Fruit fly (Drosophila melanogaster) whole organism, adult: ENCODE measurements around the gene CG12502.
A peak's percentile ranks its signal among the peaks of the same experiment; 100 is the strongest.

Experiments used
- CG11617 ChIP-seq: fragments of 200-800 bp; sonication (Bioruptor generic); optimal IDR thresholded peaks from 2 replicates; lab custom pipeline; 2017; ENCODE audit warnings: mild to moderate bottlenecking, missing biosample characterization, missing genetic modification reagents, missing genetic modification characterization
- CG12768 ChIP-seq: fragments of 200-800 bp; sonication (Bioruptor generic); optimal IDR thresholded peaks from 2 replicates; lab custom pipeline; 2017; ENCODE audit warnings: missing biosample characterization, missing genetic modification characterization, mild to moderate bottlenecking, moderate library complexity, missing genetic modification reagents
- CG14711 ChIP-seq: fragments of 200-800 bp; sonication (Bioruptor generic); optimal IDR thresholded peaks from 2 replicates; lab custom pipeline; 2018; ENCODE audit warnings: missing biosample characterization, mild to moderate bottlenecking, missing genetic modification characterization, moderate library complexity
- CG1620 ChIP-seq: fragments of 200-800 bp; sonication (Bioruptor generic); optimal IDR thresholded peaks from 2 replicates; lab custom pipeline; 2016; ENCODE audit warnings: missing biosample characterization, missing genetic modification characterization
- CG33017 ChIP-seq: fragments of 200-800 bp; sonication (Bioruptor generic); optimal IDR thresholded peaks from 2 replicates; lab custom pipeline; 2018; ENCODE audit warnings: missing biosample characterization, mild to moderate bottlenecking, missing genetic modification characterization, moderate library complexity
- CG5204 ChIP-seq: fragments of 200-800 bp; sonication (Bioruptor generic); optimal IDR thresholded peaks from 2 replicates; lab custom pipeline; 2016; ENCODE audit warnings: missing biosample characterization, missing genetic modification characterization
- CG7045 ChIP-seq: fragments of 200-800 bp; sonication (Bioruptor generic); optimal IDR thresholded peaks from 2 replicates; lab custom pipeline; 2017; ENCODE audit warnings: missing biosample characterization, mild to moderate bottlenecking, missing genetic modification characterization
- CG7101 ChIP-seq: fragments of 200-800 bp; sonication (Bioruptor generic); optimal IDR thresholded peaks from 2 replicates; lab custom pipeline; 2018; ENCODE audit warnings: missing biosample characterization, mild to moderate bottlenecking, missing genetic modification characterization, moderate library complexity
- Clk ChIP-seq: fragments of 200-800 bp; sonication (Bioruptor generic); optimal IDR thresholded peaks from 2 replicates; lab custom pipeline; 2017; ENCODE audit warnings: missing biosample characterization, missing genetic modification characterization
- Crg-1 ChIP-seq: fragments of 200-800 bp; sonication (Bioruptor generic); optimal IDR thresholded peaks from 2 replicates; lab custom pipeline; 2016; ENCODE audit warnings: missing biosample characterization, missing genetic modification characterization
- Hr96 ChIP-seq: fragments of 200-800 bp; sonication (Bioruptor generic); optimal IDR thresholded peaks from 2 replicates; lab custom pipeline; 2016; ENCODE audit warnings: missing biosample characterization, missing genetic modification characterization
- Mnt ChIP-seq: fragments of 200-800 bp; sonication (Bioruptor generic); optimal IDR thresholded peaks from 2 replicates; lab custom pipeline; 2016; ENCODE audit warnings: missing biosample characterization, mild to moderate bottlenecking, missing genetic modification characterization
- bab1 ChIP-seq: fragments of 200-800 bp; sonication (Bioruptor generic); optimal IDR thresholded peaks from 3 replicates; lab custom pipeline; 2019; ENCODE audit warnings: missing biosample characterization, mild to moderate bottlenecking, missing genetic modification characterization, moderate library complexity
- cic ChIP-seq: fragments of 200-800 bp; sonication (Bioruptor generic); optimal IDR thresholded peaks from 2 replicates; lab custom pipeline; 2017; ENCODE audit warnings: missing biosample characterization, mild to moderate bottlenecking, missing genetic modification characterization, moderate library complexity
- cnc ChIP-seq, 2 experiments: fragments of >200 bp; optimal IDR thresholded peaks; 2 replicates each; lab custom pipeline; 2017
- kay ChIP-seq: fragments of 200-800 bp; sonication (Bioruptor generic); peaks from one replicate; lab custom pipeline; 2016; ENCODE audit warnings: missing biosample characterization, missing genetic modification characterization, borderline replicate concordance
- ovo ChIP-seq: fragments of 200-800 bp; sonication (Bioruptor generic); optimal IDR thresholded peaks from 2 replicates; lab custom pipeline; 2016; ENCODE audit warnings: missing biosample characterization, missing genetic modification characterization
- pad ChIP-seq: fragments of 200-800 bp; sonication (Bioruptor generic); optimal IDR thresholded peaks from 3 replicates; lab custom pipeline; 2017; ENCODE audit warnings: missing biosample characterization, missing genetic modification characterization, mild to moderate bottlenecking, moderate library complexity, missing genetic modification reagents
- tj ChIP-seq: fragments of 200-800 bp; sonication (Bioruptor generic); optimal IDR thresholded peaks from 3 replicates; lab custom pipeline; 2017; ENCODE audit warnings: missing biosample characterization, mild to moderate bottlenecking, missing genetic modification characterization, moderate library complexity
- toe ChIP-seq: fragments of 200-800 bp; sonication (Bioruptor generic); optimal IDR thresholded peaks from 2 replicates; lab custom pipeline; 2016; ENCODE audit warnings: missing biosample characterization, missing genetic modification characterization

CG12502 gene

dm6 chr3L:880851-881250, 15.7 kb downstream of the CG12502 start:
- peak; percentile 44 for TF ChIP-seq bab1 (GFP tag; lab: Kevin White, UChicago)
- peak; percentile 10 for TF ChIP-seq Hr96 (GFP tag; lab: Kevin White, UChicago)
- TF ChIP-seq CG7045 (GFP tag; lab: Kevin White, UChicago) = no peak
- TF ChIP-seq CG1620 (GFP tag; lab: Kevin White, UChicago) = peak; percentile 16
- TF ChIP-seq Mnt (GFP tag; lab: Kevin White, UChicago) = peak; percentile 21

dm6 chr3L:881496-882235, 16.5 kb downstream of the CG12502 start, which contains the start of gene CG13907:
TSS of gene CG13907 (minus strand) at chr3L:882013.
- TF ChIP-seq cic (GFP tag; lab: Kevin White, UChicago) (peak; percentile 46), CG33017 (tag; lab: Kevin White, UChicago) (peak; percentile 40), CG5204 (GFP tag; lab: Kevin White, UChicago) (no peak), Mnt (GFP tag; lab: Kevin White, UChicago) (peak; percentile 57), Clk (GFP tag; lab: Kevin White, UChicago) (peak; percentile 56), Crg-1 (GFP tag; lab: Kevin White, UChicago) (peak; percentile 16), CG11617 (peak; percentile 13), tj (GFP tag; lab: Kevin White, UChicago) (peak; percentile 92), CG14711 (tag; lab: Kevin White, UChicago) (no peak), toe (GFP tag; lab: Kevin White, UChicago) (peak; percentile 17), CG12768 (GFP tag; lab: Kevin White, UChicago) (peak; percentile 59), Hr96 (GFP tag; lab: Kevin White, UChicago) (no peak), CG7045 (GFP tag; lab: Kevin White, UChicago) (peak; percentile 28), pad (peak; percentile 10), CG7101 (tag; lab: Kevin White, UChicago) (peak; percentile 35), CG1620 (GFP tag; lab: Kevin White, UChicago) (peak; percentile 32), ovo (GFP tag; lab: Kevin White, UChicago) (peak; percentile 36), bab1 (GFP tag; lab: Kevin White, UChicago) (peak; percentile 35), cnc (optimal IDR thresholded peaks at IDR 0.05; lab: Kevin White, UChicago) (no peak), kay (GFP tag; lab: Kevin White, UChicago) (no peak)

dm6 chr3L:882236-882891, 17.2 kb downstream of the CG12502 start:
- TF ChIP-seq kay (GFP tag; lab: Kevin White, UChicago) (peak; percentile 76), ovo (GFP tag; lab: Kevin White, UChicago) (no peak), CG1620 (GFP tag; lab: Kevin White, UChicago) (no peak), bab1 (GFP tag; lab: Kevin White, UChicago) (no peak), Mnt (GFP tag; lab: Kevin White, UChicago) (no peak), CG7101 (tag; lab: Kevin White, UChicago) (no peak), CG7045 (GFP tag; lab: Kevin White, UChicago) (peak; percentile 22)

dm6 chr3L:882892-883255, 17.7 kb downstream of the CG12502 start:
- TF ChIP-seq CG33017 (tag; lab: Kevin White, UChicago) (no peak), toe (GFP tag; lab: Kevin White, UChicago) (no peak), CG14711 (tag; lab: Kevin White, UChicago) (no peak), tj (GFP tag; lab: Kevin White, UChicago) (peak; percentile 11)

dm6 chr3L:883786-884185, 18.6 kb downstream of the CG12502 start:
- TF ChIP-seq pad (no peak), cic (GFP tag; lab: Kevin White, UChicago) (no peak), ovo (GFP tag; lab: Kevin White, UChicago) (no peak), cnc (optimal IDR thresholded peaks at IDR 0.05; lab: Kevin White, UChicago) (no peak), Hr96 (GFP tag; lab: Kevin White, UChicago) (no peak), tj (GFP tag; lab: Kevin White, UChicago) (peak; percentile 83), CG12768 (GFP tag; lab: Kevin White, UChicago) (no peak), CG33017 (tag; lab: Kevin White, UChicago) (no peak)

- TF ChIP-seq kay (GFP tag; lab: Kevin White, UChicago) = no peak
- TF ChIP-seq pad = no peak
- no peak for TF ChIP-seq CG11617
- TF ChIP-seq Hr96 (GFP tag; lab: Kevin White, UChicago) = no peak
- no peak for TF ChIP-seq CG1620 (GFP tag; lab: Kevin White, UChicago)
- TF ChIP-seq CG7045 (GFP tag; lab: Kevin White, UChicago) = no peak
- TF ChIP-seq tj (GFP tag; lab: Kevin White, UChicago) = no peak
- TF ChIP-seq Crg-1 (GFP tag; lab: Kevin White, UChicago) = no peak
- TF ChIP-seq Mnt (GFP tag; lab: Kevin White, UChicago) = no peak
- no peak for TF ChIP-seq cic (GFP tag; lab: Kevin White, UChicago)
- TF ChIP-seq ovo (GFP tag; lab: Kevin White, UChicago) = no peak
- no peak for TF ChIP-seq toe (GFP tag; lab: Kevin White, UChicago)
- no peak for TF ChIP-seq CG12768 (GFP tag; lab: Kevin White, UChicago)
- no peak for TF ChIP-seq CG5204 (GFP tag; lab: Kevin White, UChicago)
Measured at dm6 chr3L:884239-884638, 19.0 kb downstream of the CG12502 start.
